Worm (Caenorhabditis elegans) whole organism, L2 larva: Measurements from ENCODE around the gene C12D8.20.

Experiments
- ama-1 ChIP-seq: fragments of 150-350 bp; optimal IDR thresholded peaks from 2 replicates; lab custom pipeline; 2018; ENCODE audit warnings: inconsistent platforms
- blmp-1 ChIP-seq: sonication (generic microtip); optimal IDR thresholded peaks from 2 replicates; lab custom pipeline; 2017; ENCODE audit warnings: missing genetic modification characterization, mild to moderate bottlenecking, missing compliant biosample characterization, antibody characterized with exemption, moderate library complexity; ENCODE audit not compliant: insufficient read depth
- ceh-16 ChIP-seq: fragments of 150-350 bp; optimal IDR thresholded peaks from 2 replicates; lab custom pipeline; 2014; ENCODE audit warnings: missing biosample characterization, missing genetic modification characterization
- ceh-82 ChIP-seq: fragments of 150-350 bp; optimal IDR thresholded peaks from 2 replicates; lab custom pipeline; 2014; ENCODE audit warnings: missing biosample characterization, missing genetic modification characterization
- elt-3 ChIP-seq: sonication (generic microtip); optimal IDR thresholded peaks from 2 replicates; lab custom pipeline; 2017; ENCODE audit warnings: missing biosample characterization, missing genetic modification characterization
- fos-1 ChIP-seq: fragments of 150-350 bp; optimal IDR thresholded peaks from 2 replicates; lab custom pipeline; 2014; ENCODE audit warnings: missing biosample characterization, missing genetic modification characterization
- lin-11 ChIP-seq: fragments of 150-350 bp; sonication (generic microtip); optimal IDR thresholded peaks from 2 replicates; lab custom pipeline; 2014; ENCODE audit warnings: missing biosample characterization, missing genetic modification characterization, inconsistent platforms, mixed read lengths
- lsy-2 ChIP-seq, 2 experiments: fragments of 150-350 bp in 1 of 2; sonication (generic microtip) in 1 of 2; optimal IDR thresholded peaks; 2 replicates each; lab custom pipeline; 2014 to 2017; ENCODE audit warnings: missing biosample characterization in 2 of 2, missing genetic modification characterization in 2 of 2
- nhr-10 ChIP-seq: sonication (generic microtip); optimal IDR thresholded peaks from 2 replicates; lab custom pipeline; 2017; ENCODE audit warnings: missing biosample characterization, missing genetic modification characterization
- nhr-12 ChIP-seq: fragments of 150-350 bp; optimal IDR thresholded peaks from 2 replicates; lab custom pipeline; 2014; ENCODE audit warnings: missing biosample characterization, missing genetic modification characterization
- nhr-25 ChIP-seq: fragments of 150-350 bp; sonication (generic microtip); optimal IDR thresholded peaks from 3 replicates; lab custom pipeline; 2014; ENCODE audit warnings: missing biosample characterization, missing genetic modification characterization
- unc-39 ChIP-seq: fragments of 150-350 bp; optimal IDR thresholded peaks from 2 replicates; lab custom pipeline; 2014; ENCODE audit warnings: missing biosample characterization, missing genetic modification characterization
- unc-62 ChIP-seq: fragments of 150-350 bp; optimal IDR thresholded peaks from 2 replicates; lab custom pipeline; 2014; ENCODE audit warnings: missing biosample characterization, missing genetic modification reagents, missing genetic modification characterization
- ztf-4 ChIP-seq: fragments of 150-350 bp; optimal IDR thresholded peaks from 2 replicates; lab custom pipeline; 2014; ENCODE audit warnings: missing biosample characterization, missing genetic modification characterization

DNA sequence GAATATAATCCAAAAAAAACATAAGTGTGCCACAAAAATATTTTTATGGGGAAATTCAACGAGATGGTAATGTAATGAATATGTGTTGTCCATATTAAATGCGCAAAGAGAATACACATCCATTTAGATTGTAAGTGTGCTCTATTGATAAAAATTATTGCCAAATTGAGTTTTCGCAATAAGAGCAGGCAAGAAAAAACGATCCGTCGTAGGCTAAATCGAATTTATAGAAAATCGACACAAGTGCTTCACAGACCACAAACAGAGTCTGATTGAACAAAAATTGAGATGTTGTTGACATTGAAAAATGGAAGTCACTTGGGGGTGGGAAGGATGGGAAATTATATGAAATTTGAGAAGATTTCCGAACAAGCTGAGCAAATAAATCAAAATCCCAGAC is 42.9 kb downstream of the C12D8.20 start:
- TF ChIP-seq ama-1 (lab: Kevin White, UChicago), result no peak
- TF ChIP-seq fos-1 (tag; lab: Kevin White, UChicago), result no peak
- TF ChIP-seq nhr-12, result no peak
- TF ChIP-seq lsy-2 (tag; optimal IDR thresholded peaks at IDR 0.05; lab: Kevin White, UChicago), result no peak
- no peak for TF ChIP-seq blmp-1
- no peak for TF ChIP-seq nhr-10 (tag; lab: Kevin White, UChicago)
- no peak for TF ChIP-seq ztf-4
- no peak for TF ChIP-seq ceh-82 (tag; lab: Kevin White, UChicago)
- no peak for TF ChIP-seq elt-3
- no peak for TF ChIP-seq lin-11
- TF ChIP-seq ceh-16, result no peak
- no peak for TF ChIP-seq unc-39 (tag; lab: Kevin White, UChicago)
- no peak for TF ChIP-seq nhr-25 (tag; lab: Kevin White, UChicago)
- no peak for TF ChIP-seq unc-62 (GFP tag; lab: Kevin White, UChicago)
